Worm (Caenorhabditis elegans) whole organism, mixed stage, embryonic: ENCODE data around the gene C39B5.2.

Experiments used
- M03D4.4 ChIP-seq: sonication (generic microtip); optimal IDR thresholded peaks from 2 replicates; lab custom pipeline; 2017; ENCODE audit warnings: mild to moderate bottlenecking, missing genetic modification characterization, missing compliant biosample characterization
- bed-3 ChIP-seq: fragments of 200-800 bp; sonication (Bioruptor generic); optimal IDR thresholded peaks from 3 replicates; lab custom pipeline; 2018; ENCODE audit warnings: mild to moderate bottlenecking, missing genetic modification characterization, moderate library complexity, missing compliant biosample characterization
- blmp-1 ChIP-seq: fragments of 150-350 bp; optimal IDR thresholded peaks from 2 replicates; lab custom pipeline; 2014; ENCODE audit warnings: missing biosample characterization, missing genetic modification characterization
- ceh-39 ChIP-seq: fragments of 150-350 bp; optimal IDR thresholded peaks from 2 replicates; lab custom pipeline; 2014; ENCODE audit warnings: missing biosample characterization, missing genetic modification characterization
- ceh-83 ChIP-seq: fragments of 200-800 bp; sonication (Bioruptor generic); optimal IDR thresholded peaks from 2 replicates; lab custom pipeline; 2018; ENCODE audit warnings: mild to moderate bottlenecking, missing genetic modification characterization, missing compliant biosample characterization
- cnd-1 ChIP-seq: fragments of 200-800 bp; sonication (Bioruptor generic); optimal IDR thresholded peaks from 2 replicates; lab custom pipeline; 2018; ENCODE audit warnings: mild to moderate bottlenecking, missing genetic modification characterization, missing compliant biosample characterization
- drap-1 ChIP-seq: fragments of 200-800 bp; sonication (Bioruptor generic); optimal IDR thresholded peaks from 3 replicates; lab custom pipeline; 2018; ENCODE audit warnings: mild to moderate bottlenecking, missing genetic modification characterization, missing compliant biosample characterization
- elt-1 ChIP-seq: sonication (generic microtip); optimal IDR thresholded peaks from 2 replicates; lab custom pipeline; 2017; ENCODE audit warnings: missing genetic modification characterization, mild to moderate bottlenecking, missing compliant biosample characterization, antibody characterized with exemption, moderate library complexity, borderline replicate concordance; ENCODE audit not compliant: insufficient read depth
- elt-3 ChIP-seq: fragments of 150-350 bp; optimal IDR thresholded peaks from 2 replicates; lab custom pipeline; 2014; ENCODE audit warnings: missing biosample characterization, missing genetic modification characterization
- ham-2 ChIP-seq: fragments of 200-800 bp; sonication (Bioruptor generic); optimal IDR thresholded peaks from 2 replicates; lab custom pipeline; 2018; ENCODE audit warnings: mild to moderate bottlenecking, missing genetic modification characterization, missing compliant biosample characterization
- hlh-1 ChIP-seq: fragments of 150-350 bp; optimal IDR thresholded peaks from 2 replicates; lab custom pipeline; 2014; ENCODE audit warnings: missing biosample characterization, missing genetic modification reagents, missing genetic modification characterization
- lin-32 ChIP-seq: fragments of 200-800 bp; sonication (Bioruptor generic); optimal IDR thresholded peaks from 2 replicates; lab custom pipeline; 2018; ENCODE audit warnings: mild to moderate bottlenecking, missing genetic modification characterization, missing compliant biosample characterization
- lsy-2 ChIP-seq: fragments of 150-350 bp; optimal IDR thresholded peaks from 2 replicates; lab custom pipeline; 2014; ENCODE audit warnings: missing biosample characterization, missing genetic modification characterization
- mab-5 ChIP-seq: fragments of 150-350 bp; optimal IDR thresholded peaks from 2 replicates; lab custom pipeline; 2014; ENCODE audit warnings: missing biosample characterization, missing genetic modification characterization
- mep-1 ChIP-seq: fragments of 150-350 bp; optimal IDR thresholded peaks from 2 replicates; lab custom pipeline; 2017; ENCODE audit warnings: missing biosample characterization, missing genetic modification reagents, missing genetic modification characterization, inconsistent platforms
- mls-2 ChIP-seq: sonication (generic microtip); optimal IDR thresholded peaks from 2 replicates; lab custom pipeline; 2016; ENCODE audit warnings: mild to moderate bottlenecking, missing genetic modification characterization, moderate library complexity, missing compliant biosample characterization
- nhr-12 ChIP-seq: fragments of 150-350 bp; optimal IDR thresholded peaks from 2 replicates; lab custom pipeline; 2014; ENCODE audit warnings: missing biosample characterization, missing genetic modification characterization
- nhr-2 ChIP-seq: fragments of 150-350 bp; optimal IDR thresholded peaks from 2 replicates; lab custom pipeline; 2014; ENCODE audit warnings: missing biosample characterization, missing genetic modification characterization
- nhr-237 ChIP-seq: fragments of 150-350 bp; optimal IDR thresholded peaks from 2 replicates; lab custom pipeline; 2014; ENCODE audit warnings: missing biosample characterization, missing genetic modification characterization
- nhr-28 ChIP-seq: fragments of 150-350 bp; optimal IDR thresholded peaks from 2 replicates; lab custom pipeline; 2014; ENCODE audit warnings: missing biosample characterization, missing genetic modification characterization
- nhr-76 ChIP-seq: sonication (generic microtip); optimal IDR thresholded peaks from 2 replicates; lab custom pipeline; 2017; ENCODE audit warnings: missing biosample characterization, missing genetic modification characterization
- pha-4 ChIP-seq: fragments of 150-350 bp; optimal IDR thresholded peaks from 2 replicates; lab custom pipeline; 2018; ENCODE audit warnings: missing biosample characterization, missing genetic modification reagents, missing genetic modification characterization
- sem-2 ChIP-seq: fragments of 200-800 bp; sonication (Bioruptor generic); optimal IDR thresholded peaks from 2 replicates; lab custom pipeline; 2018; ENCODE audit warnings: mild to moderate bottlenecking, missing genetic modification characterization, missing compliant biosample characterization
- snpc-4 ChIP-seq: fragments of 150-350 bp; optimal IDR thresholded peaks from 2 replicates; lab custom pipeline; 2014; ENCODE audit warnings: missing biosample characterization, missing genetic modification characterization
- sptf-1 ChIP-seq: sonication (generic microtip); optimal IDR thresholded peaks from 2 replicates; lab custom pipeline; 2017; ENCODE audit warnings: mild to moderate bottlenecking, missing genetic modification characterization, moderate library complexity, missing compliant biosample characterization
- tbx-8 ChIP-seq: fragments of 200-800 bp; sonication (Bioruptor generic); optimal IDR thresholded peaks from 2 replicates; lab custom pipeline; 2018; ENCODE audit warnings: mild to moderate bottlenecking, missing genetic modification characterization, moderate library complexity, missing compliant biosample characterization
- unc-120 ChIP-seq: sonication (generic microtip); optimal IDR thresholded peaks from 2 replicates; lab custom pipeline; 2017; ENCODE audit warnings: missing genetic modification characterization, missing compliant biosample characterization; ENCODE audit not compliant: poor library complexity, severe bottlenecking
- unc-39 ChIP-seq: fragments of 150-350 bp; optimal IDR thresholded peaks from 2 replicates; lab custom pipeline; 2014; ENCODE audit warnings: missing biosample characterization, missing genetic modification characterization
- unc-62 ChIP-seq: fragments of 150-350 bp; optimal IDR thresholded peaks from 2 replicates; lab custom pipeline; 2014; ENCODE audit warnings: missing biosample characterization, missing genetic modification reagents, missing genetic modification characterization
- zip-8 ChIP-seq: fragments of 150-350 bp; optimal IDR thresholded peaks from 2 replicates; lab custom pipeline; 2014; ENCODE audit warnings: missing biosample characterization, missing genetic modification characterization
- ztf-11 ChIP-seq: fragments of 150-350 bp; optimal IDR thresholded peaks from 2 replicates; lab custom pipeline; 2014; ENCODE audit warnings: missing biosample characterization, missing genetic modification characterization

C39B5.2 gene

ce11 chrIII:2243617-2244016 is 8.9 kb downstream of the C39B5.2 start:
- TF ChIP-seq hlh-1, result no peak
- TF ChIP-seq M03D4.4 (tag; lab: Kevin White, UChicago), result no peak
- TF ChIP-seq snpc-4 (tag; lab: Kevin White, UChicago), result no peak
- no peak for TF ChIP-seq ceh-39 (tag; lab: Kevin White, UChicago)
- no peak for TF ChIP-seq elt-1 (tag; lab: Kevin White, UChicago)
- no peak for TF ChIP-seq ztf-11 (tag; lab: Kevin White, UChicago)
- no peak for TF ChIP-seq cnd-1 (tag; lab: Kevin White, UChicago)
- TF ChIP-seq mab-5 (tag; lab: Kevin White, UChicago), result no peak
- TF ChIP-seq mls-2 (tag; lab: Kevin White, UChicago), result no peak
- TF ChIP-seq mep-1 (tag; lab: Kevin White, UChicago), result no peak
- no peak for TF ChIP-seq tbx-8 (GFP tag; lab: Kevin White, UChicago)
- no peak for TF ChIP-seq elt-3 (tag; lab: Kevin White, UChicago)
- no peak for TF ChIP-seq unc-39
- no peak for TF ChIP-seq ham-2 (GFP tag; lab: Kevin White, UChicago)
- no peak for TF ChIP-seq pha-4 (tag; lab: Kevin White, UChicago)
- TF ChIP-seq nhr-237 (tag; lab: Kevin White, UChicago), result no peak
- TF ChIP-seq unc-62, result no peak

ce11 chrIII:2245727-2246126 is 11.0 kb downstream of the C39B5.2 start, which contains the start of gene srd-67:
TSS of gene srd-67 (minus strand) at chrIII:2245827.
- TF ChIP-seq hlh-1 (no peak), sem-2 (GFP tag; lab: Kevin White, UChicago) (no peak), nhr-2 (tag; lab: Kevin White, UChicago) (no peak), unc-120 (tag; lab: Kevin White, UChicago) (no peak), lin-32 (GFP tag; lab: Kevin White, UChicago) (no peak), nhr-28 (tag; lab: Kevin White, UChicago) (no peak), bed-3 (GFP tag; lab: Kevin White, UChicago) (no peak), nhr-237 (tag; lab: Kevin White, UChicago) (no peak), elt-1 (tag; lab: Kevin White, UChicago) (no peak), nhr-76 (tag; lab: Kevin White, UChicago) (no peak), mls-2 (tag; lab: Kevin White, UChicago) (no peak), unc-62 (no peak), lsy-2 (tag; lab: Kevin White, UChicago) (no peak), snpc-4 (tag; lab: Kevin White, UChicago) (no peak), ztf-11 (tag; lab: Kevin White, UChicago) (no peak), ceh-39 (tag; lab: Kevin White, UChicago) (no peak), ceh-83 (GFP tag; lab: Kevin White, UChicago) (no peak), drap-1 (GFP tag; lab: Kevin White, UChicago) (no peak), pha-4 (tag; lab: Kevin White, UChicago) (no peak)

DNA sequence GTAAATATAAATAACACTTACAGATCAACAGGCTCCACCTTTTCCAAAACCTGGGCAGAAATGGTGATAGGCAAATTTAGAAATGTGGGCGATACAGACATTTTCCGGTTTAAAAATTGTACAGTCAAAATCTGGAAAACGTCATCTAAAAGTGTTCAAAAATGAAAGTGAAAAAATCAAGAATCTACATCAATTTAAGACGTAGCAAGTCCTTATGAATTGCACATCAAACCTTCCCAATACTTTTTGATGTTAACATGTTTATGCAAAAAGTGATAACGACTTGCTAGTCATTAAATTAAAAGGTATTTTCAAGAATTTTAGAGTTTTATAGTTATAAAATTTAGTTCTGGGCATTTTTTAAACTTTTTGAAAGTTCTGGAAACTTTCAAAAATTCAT is 16.7 kb downstream of the C39B5.2 start, which contains the start of gene fbxa-7:
fbxa-7 (minus strand) TSS at position 101 of the 400 bp plus-strand sequence.
- no peak for TF ChIP-seq sptf-1 (tag; lab: Kevin White, UChicago)
- no peak for TF ChIP-seq nhr-12 (tag; lab: Kevin White, UChicago)
- TF ChIP-seq zip-8 (tag; lab: Kevin White, UChicago), result no peak
- TF ChIP-seq snpc-4 (tag; lab: Kevin White, UChicago), result no peak
- no peak for TF ChIP-seq sem-2 (GFP tag; lab: Kevin White, UChicago)
- no peak for TF ChIP-seq ceh-83 (GFP tag; lab: Kevin White, UChicago)
- TF ChIP-seq, all 35 proteins: peak for 0

DNA sequence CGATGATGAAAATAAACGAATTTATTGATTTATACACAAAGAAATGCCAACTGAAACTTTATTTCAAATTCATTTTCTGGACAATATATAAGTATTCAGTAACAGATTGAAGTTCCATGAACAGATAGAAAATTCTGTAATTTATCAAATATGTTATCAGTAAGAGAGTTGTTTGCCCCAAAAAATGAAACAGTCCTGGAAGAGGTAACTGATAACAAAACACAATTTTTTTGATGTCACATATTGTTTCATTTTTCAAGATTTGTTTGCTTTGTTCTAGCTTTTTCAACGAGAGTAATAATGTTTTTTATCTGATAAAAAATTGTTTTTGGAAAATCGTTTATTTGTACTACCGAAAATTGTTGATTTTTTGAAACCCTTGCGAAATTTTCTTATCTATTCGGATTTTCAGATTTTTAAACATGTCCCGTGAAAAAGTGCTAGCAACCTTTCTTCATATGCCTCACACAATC is 18.4 kb downstream of the C39B5.2 start, which contains the start of gene fbxa-73:
fbxa-73 (plus strand) TSS at position 423 of the 473 bp plus-strand sequence.
- TF ChIP-seq M03D4.4 (tag; lab: Kevin White, UChicago), result no peak
- no peak for TF ChIP-seq mep-1 (tag; lab: Kevin White, UChicago)
- no peak for TF ChIP-seq nhr-237 (tag; lab: Kevin White, UChicago)
- no peak for TF ChIP-seq tbx-8 (GFP tag; lab: Kevin White, UChicago)

ce11 chrIII:2255522-2255921 is 20.8 kb downstream of the C39B5.2 start, which contains the start of gene fbxa-71:
TSS of gene fbxa-71 (plus strand) at chrIII:2255822.
- TF ChIP-seq drap-1 (GFP tag; lab: Kevin White, UChicago) (no peak), unc-120 (tag; lab: Kevin White, UChicago) (no peak), sptf-1 (tag; lab: Kevin White, UChicago) (no peak), cnd-1 (tag; lab: Kevin White, UChicago) (no peak), nhr-12 (tag; lab: Kevin White, UChicago) (no peak), nhr-237 (tag; lab: Kevin White, UChicago) (no peak), sem-2 (GFP tag; lab: Kevin White, UChicago) (no peak), snpc-4 (tag; lab: Kevin White, UChicago) (no peak), lsy-2 (tag; lab: Kevin White, UChicago) (no peak), nhr-28 (tag; lab: Kevin White, UChicago) (no peak), hlh-1 (no peak), lin-32 (GFP tag; lab: Kevin White, UChicago) (no peak), blmp-1 (tag; lab: Kevin White, UChicago) (no peak), ztf-11 (tag; lab: Kevin White, UChicago) (no peak), tbx-8 (GFP tag; lab: Kevin White, UChicago) (no peak), mab-5 (tag; lab: Kevin White, UChicago) (no peak), ham-2 (GFP tag; lab: Kevin White, UChicago) (no peak), unc-62 (no peak), bed-3 (GFP tag; lab: Kevin White, UChicago) (no peak)
